Worm (Caenorhabditis elegans) whole organism, L2 larva: ENCODE data around the gene F56C9.3.
A peak's percentile ranks its signal among the peaks of the same experiment; 100 is the strongest.

Experiments
- C34F6.9 ChIP-seq: fragments of 150-350 bp; optimal IDR thresholded peaks from 2 replicates; lab custom pipeline; 2014; ENCODE audit warnings: missing biosample characterization, missing genetic modification characterization
- R02D3.7 ChIP-seq: fragments of 150-350 bp; optimal IDR thresholded peaks from 2 replicates; lab custom pipeline; 2014; ENCODE audit warnings: missing biosample characterization, missing genetic modification characterization
- Y55F3AM.14 ChIP-seq: fragments of 200-800 bp; sonication (Bioruptor generic); optimal IDR thresholded peaks from 2 replicates; lab custom pipeline; 2018; ENCODE audit warnings: mild to moderate bottlenecking, missing genetic modification characterization, missing compliant biosample characterization
- ZK546.5 ChIP-seq: sonication (generic microtip); optimal IDR thresholded peaks from 2 replicates; lab custom pipeline; 2017; ENCODE audit warnings: missing biosample characterization, missing genetic modification characterization
- aly-2 ChIP-seq: fragments of 150-350 bp; optimal IDR thresholded peaks from 2 replicates; lab custom pipeline; 2014; ENCODE audit warnings: missing biosample characterization, missing genetic modification characterization
- blmp-1 ChIP-seq: sonication (generic microtip); optimal IDR thresholded peaks from 2 replicates; lab custom pipeline; 2017; ENCODE audit warnings: missing genetic modification characterization, mild to moderate bottlenecking, missing compliant biosample characterization, antibody characterized with exemption, moderate library complexity; ENCODE audit not compliant: insufficient read depth
- ceh-16 ChIP-seq: fragments of 150-350 bp; optimal IDR thresholded peaks from 2 replicates; lab custom pipeline; 2014; ENCODE audit warnings: missing biosample characterization, missing genetic modification characterization
- crh-2 ChIP-seq: sonication (generic microtip); optimal IDR thresholded peaks from 2 replicates; lab custom pipeline; 2017; ENCODE audit warnings: missing biosample characterization, missing genetic modification characterization
- dmd-4 ChIP-seq: sonication (generic microtip); optimal IDR thresholded peaks from 2 replicates; lab custom pipeline; 2017; ENCODE audit warnings: missing biosample characterization, missing genetic modification characterization
- egl-27 ChIP-seq: sonication (generic microtip); optimal IDR thresholded peaks from 3 replicates; lab custom pipeline; 2017; ENCODE audit warnings: missing biosample characterization, missing genetic modification reagents, missing genetic modification characterization
- elt-1 ChIP-seq: fragments of 150-350 bp; optimal IDR thresholded peaks from 2 replicates; lab custom pipeline; 2014; ENCODE audit warnings: missing biosample characterization, missing genetic modification characterization
- elt-3 ChIP-seq: sonication (generic microtip); optimal IDR thresholded peaks from 2 replicates; lab custom pipeline; 2017; ENCODE audit warnings: missing biosample characterization, missing genetic modification characterization
- fos-1 ChIP-seq: fragments of 150-350 bp; optimal IDR thresholded peaks from 2 replicates; lab custom pipeline; 2014; ENCODE audit warnings: missing biosample characterization, missing genetic modification characterization
- gmeb-1 ChIP-seq: fragments of 150-350 bp; optimal IDR thresholded peaks from 2 replicates; lab custom pipeline; 2014; ENCODE audit warnings: missing biosample characterization, missing genetic modification characterization
- lin-11 ChIP-seq: fragments of 150-350 bp; sonication (generic microtip); optimal IDR thresholded peaks from 2 replicates; lab custom pipeline; 2014; ENCODE audit warnings: missing biosample characterization, missing genetic modification characterization, inconsistent platforms, mixed read lengths
- lin-13 ChIP-seq: fragments of 150-350 bp; optimal IDR thresholded peaks from 2 replicates; lab custom pipeline; 2014; ENCODE audit warnings: missing biosample characterization, missing genetic modification reagents, missing genetic modification characterization
- lin-39 ChIP-seq: fragments of 150-350 bp; optimal IDR thresholded peaks from 2 replicates; lab custom pipeline; 2014; ENCODE audit warnings: missing biosample characterization, missing genetic modification reagents, missing genetic modification characterization
- lsy-2 ChIP-seq, 2 experiments: fragments of 150-350 bp in 1 of 2; sonication (generic microtip) in 1 of 2; optimal IDR thresholded peaks; 2 replicates each; lab custom pipeline; 2014 to 2017; ENCODE audit warnings: missing biosample characterization in 2 of 2, missing genetic modification characterization in 2 of 2
- mab-5 ChIP-seq: fragments of 150-350 bp; optimal IDR thresholded peaks from 2 replicates; lab custom pipeline; 2014; ENCODE audit warnings: missing biosample characterization, missing genetic modification characterization
- mbf-1 ChIP-seq: sonication (generic microtip); optimal IDR thresholded peaks from 2 replicates; lab custom pipeline; 2017; ENCODE audit warnings: missing biosample characterization, missing genetic modification characterization
- mdl-1 ChIP-seq, 2 experiments: fragments of 150-350 bp in 1 of 2; sonication (generic microtip) in 1 of 2; optimal IDR thresholded peaks; 2 replicates each; lab custom pipeline; 2017; ENCODE audit warnings: missing biosample characterization in 2 of 2, missing genetic modification characterization in 2 of 2
- nhr-12 ChIP-seq: fragments of 150-350 bp; optimal IDR thresholded peaks from 2 replicates; lab custom pipeline; 2014; ENCODE audit warnings: missing biosample characterization, missing genetic modification characterization
- nhr-129 ChIP-seq: fragments of 150-350 bp; optimal IDR thresholded peaks from 2 replicates; lab custom pipeline; 2014; ENCODE audit warnings: missing biosample characterization, missing genetic modification characterization
- nhr-21 ChIP-seq: fragments of 150-350 bp; optimal IDR thresholded peaks from 2 replicates; lab custom pipeline; 2014; ENCODE audit warnings: missing biosample characterization, missing genetic modification characterization
- nhr-25 ChIP-seq: fragments of 150-350 bp; sonication (generic microtip); optimal IDR thresholded peaks from 3 replicates; lab custom pipeline; 2014; ENCODE audit warnings: missing biosample characterization, missing genetic modification characterization
- sma-3 ChIP-seq: sonication (generic microtip); optimal IDR thresholded peaks from 2 replicates; lab custom pipeline; 2016; ENCODE audit warnings: missing genetic modification reagents, missing genetic modification characterization, missing compliant biosample characterization
- sma-9 ChIP-seq, 2 experiments: fragments of 150-350 bp in 1 of 2; sonication (generic microtip) in 1 of 2; optimal IDR thresholded peaks; 2 replicates each; lab custom pipeline; 2014 to 2016; ENCODE audit warnings: missing genetic modification characterization in 2 of 2, mild to moderate bottlenecking in 1 of 2, missing biosample characterization in 1 of 2, missing compliant biosample characterization in 1 of 2, missing genetic modification reagents in 1 of 2, moderate library complexity in 1 of 2
- snpc-4 ChIP-seq: fragments of 150-350 bp; optimal IDR thresholded peaks from 2 replicates; lab custom pipeline; 2014; ENCODE audit warnings: missing biosample characterization, missing genetic modification characterization
- unc-55 ChIP-seq: fragments of 150-350 bp; sonication (generic microtip); optimal IDR thresholded peaks from 3 replicates; lab custom pipeline; 2014; ENCODE audit warnings: missing biosample characterization, missing genetic modification reagents, missing genetic modification characterization
- unc-62 ChIP-seq: fragments of 150-350 bp; optimal IDR thresholded peaks from 2 replicates; lab custom pipeline; 2014; ENCODE audit warnings: missing biosample characterization, missing genetic modification reagents, missing genetic modification characterization
- ztf-11 ChIP-seq: sonication (generic microtip); optimal IDR thresholded peaks from 2 replicates; lab custom pipeline; 2017; ENCODE audit warnings: missing biosample characterization, missing genetic modification characterization

F56C9.3 gene

ce11 chrIII:7300763-7301162, 10.3 kb upstream of the F56C9.3 start:
- TF ChIP-seq sma-9 (GFP tag; optimal IDR thresholded peaks at IDR 0.05; lab: Kevin White, UChicago) (peak; percentile 41), sma-9 (tag; optimal IDR thresholded peaks at IDR 0.05; lab: Kevin White, UChicago) (no peak), nhr-25 (tag; lab: Kevin White, UChicago) (peak; percentile 43), lin-11 (tag; lab: Kevin White, UChicago) (no peak), nhr-129 (tag; lab: Kevin White, UChicago) (peak; percentile 9), gmeb-1 (tag; lab: Kevin White, UChicago) (no peak)

ce11 chrIII:7301668-7302067, 9.4 kb upstream of the F56C9.3 start:
- TF ChIP-seq ceh-16 (tag; lab: Kevin White, UChicago) = peak; percentile 33
- TF ChIP-seq crh-2 (tag; lab: Kevin White, UChicago) = no peak
- no peak for TF ChIP-seq lsy-2 (tag; optimal IDR thresholded peaks at IDR 0.05; lab: Kevin White, UChicago)
- TF ChIP-seq blmp-1 (tag; lab: Kevin White, UChicago) = no peak
- TF ChIP-seq nhr-12 (tag; lab: Kevin White, UChicago) = no peak
- no peak for TF ChIP-seq unc-55 (GFP tag; lab: Kevin White, UChicago)
- TF ChIP-seq lin-39 (tag; lab: Kevin White, UChicago) = no peak
- TF ChIP-seq egl-27 (tag; lab: Kevin White, UChicago) = no peak
- peak; percentile 27 for TF ChIP-seq sma-9 (GFP tag; optimal IDR thresholded peaks at IDR 0.05; lab: Kevin White, UChicago)
- TF ChIP-seq sma-9 (tag; optimal IDR thresholded peaks at IDR 0.05; lab: Kevin White, UChicago) = no peak
- TF ChIP-seq nhr-25 (tag; lab: Kevin White, UChicago) = peak; percentile 7
- no peak for TF ChIP-seq Y55F3AM.14 (GFP tag; lab: Kevin White, UChicago)
- peak; percentile 43 for TF ChIP-seq elt-1 (tag; lab: Kevin White, UChicago)
- TF ChIP-seq, all 48 proteins: peak for 4

- no peak for TF ChIP-seq lin-13 (GFP tag; lab: Kevin White, UChicago)
- peak in 1 of 2 experiments; percentile 22 for TF ChIP-seq mdl-1 (tag; optimal IDR thresholded peaks at IDR 0.05; lab: Kevin White, UChicago)
- no peak for TF ChIP-seq ZK546.5 (tag; lab: Kevin White, UChicago)
- TF ChIP-seq aly-2 (tag; lab: Kevin White, UChicago) = no peak
- TF ChIP-seq elt-1 (tag; lab: Kevin White, UChicago) = peak; percentile 85
- no peak for TF ChIP-seq R02D3.7 (tag; lab: Kevin White, UChicago)
- no peak for TF ChIP-seq mab-5 (tag; lab: Kevin White, UChicago)
- peak; percentile 61 for TF ChIP-seq nhr-21 (tag; lab: Kevin White, UChicago)
- TF ChIP-seq lsy-2 (tag; optimal IDR thresholded peaks at IDR 0.05; lab: Kevin White, UChicago) = peak in 1 of 2 experiments; percentile 33
- peak; percentile 26 for TF ChIP-seq blmp-1 (tag; lab: Kevin White, UChicago)
- TF ChIP-seq nhr-25 (tag; lab: Kevin White, UChicago) = no peak
- no peak for TF ChIP-seq C34F6.9 (tag; lab: Kevin White, UChicago)
- TF ChIP-seq sma-9 (GFP tag; optimal IDR thresholded peaks at IDR 0.05; lab: Kevin White, UChicago) = peak; percentile 34
- TF ChIP-seq sma-9 (tag; optimal IDR thresholded peaks at IDR 0.05; lab: Kevin White, UChicago) = no peak
- TF ChIP-seq snpc-4 (tag; lab: Kevin White, UChicago) = no peak
- peak; percentile 61 for TF ChIP-seq sma-3
- peak; percentile 27 for TF ChIP-seq gmeb-1 (tag; lab: Kevin White, UChicago)
- peak; percentile 5 for TF ChIP-seq nhr-129 (tag; lab: Kevin White, UChicago)
Observed at ce11 chrIII:7304961-7305648, 6.0 kb upstream of the F56C9.3 start.

ce11 chrIII:7305649-7305977, 5.5 kb upstream of the F56C9.3 start:
- no peak for TF ChIP-seq elt-1 (tag; lab: Kevin White, UChicago)
- no peak for TF ChIP-seq lin-13 (GFP tag; lab: Kevin White, UChicago)
- TF ChIP-seq dmd-4 (tag; lab: Kevin White, UChicago) = no peak
- TF ChIP-seq mbf-1 (tag; lab: Kevin White, UChicago) = no peak
- TF ChIP-seq mdl-1 (tag; optimal IDR thresholded peaks at IDR 0.05; lab: Kevin White, UChicago) = no peak
- TF ChIP-seq ztf-11 (tag; lab: Kevin White, UChicago) = no peak
- no peak for TF ChIP-seq unc-55 (GFP tag; lab: Kevin White, UChicago)
- no peak for TF ChIP-seq elt-3 (tag; lab: Kevin White, UChicago)
- TF ChIP-seq sma-9 (GFP tag; optimal IDR thresholded peaks at IDR 0.05; lab: Kevin White, UChicago) = peak; percentile 37
- TF ChIP-seq sma-9 (tag; optimal IDR thresholded peaks at IDR 0.05; lab: Kevin White, UChicago) = no peak
- TF ChIP-seq nhr-21 (tag; lab: Kevin White, UChicago) = peak; percentile 73
- TF ChIP-seq sma-3 = peak; percentile 93
- peak; percentile 9 for TF ChIP-seq egl-27 (tag; lab: Kevin White, UChicago)
- no peak for TF ChIP-seq unc-62 (GFP tag; lab: Kevin White, UChicago)
- peak; percentile 19 for TF ChIP-seq fos-1
- TF ChIP-seq, all 48 proteins: peak for 5
